Fruit fly (Drosophila melanogaster) whole organism, embryonic: ENCODE measurements around the gene CG9961.

Source experiments
- Adf1 ChIP-seq: fragments of 200-800 bp; sonication (Bioruptor generic); IDR thresholded peaks from 2 replicates; pipeline ENCODE4 v1.3.6; 2022; ENCODE audit warnings: missing biosample characterization, missing genetic modification characterization
- Antp ChIP-seq: fragments of 200-800 bp; sonication (Bioruptor generic); optimal IDR thresholded peaks from 3 replicates; lab custom pipeline; 2016; ENCODE audit warnings: missing biosample characterization, missing genetic modification characterization
- Awh ChIP-seq: fragments of 200-800 bp; sonication (Bioruptor generic); IDR thresholded peaks from 2 replicates; pipeline ENCODE4, ENCODE4 v1.3.6; 2022; ENCODE audit warnings: missing biosample characterization, missing genetic modification characterization
- CG10543 ChIP-seq: fragments of 200-800 bp; sonication (Bioruptor generic); optimal IDR thresholded peaks from 3 replicates; lab custom pipeline; 2017; ENCODE audit warnings: missing biosample characterization, mild to moderate bottlenecking, missing genetic modification characterization, moderate library complexity
- CG11247 ChIP-seq: fragments of 200-800 bp; sonication (Bioruptor generic); IDR thresholded peaks from 2 replicates; pipeline ENCODE4 v1.3.6; 2022; ENCODE audit warnings: missing biosample characterization, missing genetic modification characterization
- CG11504 ChIP-seq: fragments of 200-800 bp; sonication (Bioruptor generic); optimal IDR thresholded peaks from 3 replicates; lab custom pipeline; 2019; ENCODE audit warnings: missing biosample characterization, mild to moderate bottlenecking, missing genetic modification characterization, moderate library complexity
- CG11696 ChIP-seq: fragments of 200-800 bp; sonication (Bioruptor generic); IDR thresholded peaks from 2 replicates; pipeline ENCODE4 v1.3.6; 2022; ENCODE audit warnings: missing biosample characterization, missing genetic modification characterization
- CG12659 ChIP-seq: fragments of 200-800 bp; sonication (Bioruptor generic); optimal IDR thresholded peaks from 3 replicates; lab custom pipeline; 2017; ENCODE audit warnings: mild to moderate bottlenecking, missing biosample characterization, missing genetic modification reagents, missing genetic modification characterization
- CG12769 ChIP-seq: fragments of 200-800 bp; sonication (Bioruptor generic); optimal IDR thresholded peaks from 2 replicates; lab custom pipeline; 2019; ENCODE audit warnings: missing biosample characterization, mild to moderate bottlenecking, missing genetic modification characterization, moderate library complexity
- CG13296 ChIP-seq: fragments of 200-800 bp; sonication (Bioruptor generic); optimal IDR thresholded peaks from 3 replicates; lab custom pipeline; 2018; ENCODE audit warnings: missing biosample characterization, mild to moderate bottlenecking, missing genetic modification characterization
- CG13624 ChIP-seq: fragments of 200-800 bp; sonication (Bioruptor generic); optimal IDR thresholded peaks from 2 replicates; lab custom pipeline; 2016; ENCODE audit warnings: missing biosample characterization, missing genetic modification characterization
- CG14710 ChIP-seq: fragments of 200-800 bp; sonication (Bioruptor generic); optimal IDR thresholded peaks from 3 replicates; lab custom pipeline; 2019; ENCODE audit warnings: missing biosample characterization, mild to moderate bottlenecking, missing genetic modification characterization, moderate library complexity
- CG15073 ChIP-seq: fragments of 200-800 bp; sonication (Bioruptor generic); optimal IDR thresholded peaks from 2 replicates; lab custom pipeline; 2016; ENCODE audit warnings: missing biosample characterization, missing genetic modification characterization
- CG1603 ChIP-seq: fragments of 200-800 bp; sonication (Bioruptor generic); optimal IDR thresholded peaks from 2 replicates; lab custom pipeline; 2019; ENCODE audit warnings: missing biosample characterization, mild to moderate bottlenecking, missing genetic modification characterization, moderate library complexity
- CG17186 ChIP-seq: fragments of 200-800 bp; sonication (Bioruptor generic); optimal IDR thresholded peaks from 3 replicates; lab custom pipeline; 2017; ENCODE audit warnings: missing biosample characterization, missing genetic modification reagents, missing genetic modification characterization
- CG17359 ChIP-seq: fragments of 200-800 bp; sonication (Bioruptor generic); optimal IDR thresholded peaks from 3 replicates; lab custom pipeline; 2018; ENCODE audit warnings: missing biosample characterization, mild to moderate bottlenecking, missing genetic modification characterization, moderate library complexity
- CG18619 ChIP-seq: fragments of 200-800 bp; sonication (Bioruptor generic); optimal IDR thresholded peaks from 3 replicates; lab custom pipeline; 2017; ENCODE audit warnings: missing biosample characterization, mild to moderate bottlenecking, missing genetic modification characterization
- CG2120 ChIP-seq: fragments of 200-800 bp; sonication (Bioruptor generic); optimal IDR thresholded peaks from 3 replicates; lab custom pipeline; 2016; ENCODE audit warnings: missing biosample characterization, missing genetic modification characterization
- CG2202 ChIP-seq: fragments of 200-800 bp; sonication (Bioruptor generic); optimal IDR thresholded peaks from 2 replicates; lab custom pipeline; 2018; ENCODE audit warnings: missing biosample characterization, mild to moderate bottlenecking, missing genetic modification characterization
- CG2712 ChIP-seq: fragments of 200-800 bp; optimal IDR thresholded peaks from 3 replicates; lab custom pipeline; 2019; ENCODE audit warnings: missing biosample characterization, mild to moderate bottlenecking, missing genetic modification characterization, moderate library complexity
- CG33213 ChIP-seq: fragments of 200-800 bp; sonication (Bioruptor generic); optimal IDR thresholded peaks from 3 replicates; lab custom pipeline; 2016; ENCODE audit warnings: missing biosample characterization, missing genetic modification characterization
- CG33557 ChIP-seq: fragments of 200-800 bp; sonication (Bioruptor generic); optimal IDR thresholded peaks from 2 replicates; lab custom pipeline; 2019; ENCODE audit warnings: missing biosample characterization, mild to moderate bottlenecking, missing genetic modification characterization, moderate library complexity
- CG34224 ChIP-seq: fragments of 200-800 bp; sonication (Bioruptor generic); IDR thresholded peaks from 3 replicates; pipeline ENCODE4 v1.3.6; 2022; ENCODE audit warnings: missing biosample characterization, missing genetic modification characterization; ENCODE audit not compliant: partially characterized antibody
- CG3995 ChIP-seq: fragments of 200-800 bp; sonication (Bioruptor generic); optimal IDR thresholded peaks from 3 replicates; lab custom pipeline; 2016; ENCODE audit warnings: missing biosample characterization, missing genetic modification characterization
- CG4854 ChIP-seq: fragments of 200-800 bp; sonication (Bioruptor generic); optimal IDR thresholded peaks from 2 replicates; lab custom pipeline; 2016; ENCODE audit warnings: missing biosample characterization, missing genetic modification characterization, inconsistent platforms
- CG6765 ChIP-seq: fragments of 200-800 bp; sonication (Bioruptor generic); optimal IDR thresholded peaks from 3 replicates; lab custom pipeline; 2017; ENCODE audit warnings: missing biosample characterization, mild to moderate bottlenecking, missing genetic modification characterization
- CG7786 ChIP-seq: fragments of 200-800 bp; sonication (Bioruptor generic); optimal IDR thresholded peaks from 2 replicates; lab custom pipeline; 2016; ENCODE audit warnings: missing biosample characterization, missing genetic modification characterization
- CTCF ChIP-seq: fragments of 200-800 bp; sonication (Bioruptor generic); optimal IDR thresholded peaks from 2 replicates; lab custom pipeline; 2017; ENCODE audit warnings: missing biosample characterization, mild to moderate bottlenecking, missing genetic modification characterization, moderate library complexity
- Chrac-16 ChIP-seq: fragments of 200-800 bp; sonication (Bioruptor generic); optimal IDR thresholded peaks from 3 replicates; lab custom pipeline; 2016; ENCODE audit warnings: missing biosample characterization, missing genetic modification characterization
- Dip2 ChIP-seq: fragments of 200-800 bp; sonication (Bioruptor generic); IDR thresholded peaks from 2 replicates; pipeline ENCODE4 v1.3.6; 2022; ENCODE audit warnings: missing biosample characterization, missing genetic modification characterization
- Drgx ChIP-seq: fragments of 200-800 bp; sonication (Bioruptor generic); IDR thresholded peaks from 2 replicates; pipeline ENCODE4 v1.3.6; 2022; ENCODE audit warnings: missing biosample characterization, missing genetic modification characterization
- Fer3 ChIP-seq: fragments of 200-800 bp; sonication (Bioruptor generic); optimal IDR thresholded peaks from 2 replicates; lab custom pipeline; 2018; ENCODE audit warnings: missing biosample characterization, mild to moderate bottlenecking, missing genetic modification characterization, moderate library complexity
- Gug ChIP-seq: fragments of 200-800 bp; sonication (Bioruptor generic); IDR thresholded peaks from 4 replicates; pipeline ENCODE4 v1.3.6; 2022; ENCODE audit warnings: missing biosample characterization, missing genetic modification characterization
- HLHmδ ChIP-seq: fragments of 200-800 bp; sonication (Bioruptor generic); optimal IDR thresholded peaks from 2 replicates; lab custom pipeline; 2018; ENCODE audit warnings: missing biosample characterization, mild to moderate bottlenecking, missing genetic modification characterization, moderate library complexity
- NFAT ChIP-seq: fragments of 200-800 bp; sonication (Bioruptor generic); IDR thresholded peaks from 2 replicates; pipeline ENCODE4 v1.3.6; 2022; ENCODE audit warnings: missing biosample characterization, missing genetic modification characterization
- Sox102F ChIP-seq: fragments of 200-800 bp; sonication (Bioruptor generic); optimal IDR thresholded peaks from 2 replicates; lab custom pipeline; 2018; ENCODE audit warnings: missing biosample characterization, mild to moderate bottlenecking, missing genetic modification characterization, moderate library complexity
- Sry-δ ChIP-seq: fragments of 200-800 bp; sonication (Bioruptor generic); optimal IDR thresholded peaks from 2 replicates; lab custom pipeline; 2016; ENCODE audit warnings: missing biosample characterization, missing genetic modification characterization
- ato ChIP-seq: fragments of 200-800 bp; sonication (Bioruptor generic); IDR thresholded peaks from 2 replicates; pipeline ENCODE4 v1.3.6; 2022; ENCODE audit warnings: missing biosample characterization, missing genetic modification characterization; ENCODE audit not compliant: partially characterized antibody
- crc ChIP-seq: fragments of 200-800 bp; sonication (Bioruptor generic); optimal IDR thresholded peaks from 2 replicates; lab custom pipeline; 2016; ENCODE audit warnings: missing biosample characterization, missing genetic modification characterization
- insv ChIP-seq, 2 experiments: fragments of 200-800 bp; sonication (Bioruptor generic); optimal IDR thresholded peaks; 3 replicates each; lab custom pipeline; 2016 to 2018; ENCODE audit warnings: missing biosample characterization in 2 of 2, missing genetic modification characterization in 2 of 2
- nom ChIP-seq: fragments of 200-800 bp; sonication (Bioruptor generic); optimal IDR thresholded peaks from 2 replicates; lab custom pipeline; 2017; ENCODE audit warnings: missing biosample characterization, missing genetic modification characterization, mild to moderate bottlenecking, moderate library complexity, missing genetic modification reagents
- onecut ChIP-seq: fragments of 200-800 bp; sonication (Bioruptor generic); IDR thresholded peaks from 2 replicates; pipeline ENCODE4 v1.3.6; 2022; ENCODE audit warnings: missing biosample characterization, missing genetic modification characterization
- org-1 ChIP-seq: fragments of 200-800 bp; sonication (Bioruptor generic); optimal IDR thresholded peaks from 2 replicates; lab custom pipeline; 2017; ENCODE audit warnings: missing biosample characterization, missing genetic modification characterization
- pros ChIP-seq: fragments of 200-800 bp; sonication (Bioruptor generic); optimal IDR thresholded peaks from 3 replicates; lab custom pipeline; 2019; ENCODE audit warnings: missing biosample characterization, mild to moderate bottlenecking, missing genetic modification characterization, moderate library complexity
- psq ChIP-seq: fragments of 200-800 bp; sonication (Bioruptor generic); optimal IDR thresholded peaks from 2 replicates; lab custom pipeline; 2017; ENCODE audit warnings: missing biosample characterization, missing genetic modification characterization
- run ChIP-seq: fragments of 200-800 bp; sonication (Bioruptor generic); optimal IDR thresholded peaks from 3 replicates; lab custom pipeline; 2018; ENCODE audit warnings: missing biosample characterization, mild to moderate bottlenecking, missing genetic modification characterization
- seq ChIP-seq: fragments of 200-800 bp; sonication (Bioruptor generic); IDR thresholded peaks from 2 replicates; pipeline ENCODE4 v1.3.6; 2022; ENCODE audit warnings: missing biosample characterization, missing genetic modification characterization
- slou ChIP-seq: fragments of 200-800 bp; sonication (Bioruptor generic); optimal IDR thresholded peaks from 3 replicates; lab custom pipeline; 2016; ENCODE audit warnings: missing biosample characterization, missing genetic modification characterization
- sr ChIP-seq: fragments of 200-800 bp; sonication (Bioruptor generic); IDR thresholded peaks from 3 replicates; pipeline ENCODE4 v1.3.6; 2022; ENCODE audit warnings: missing biosample characterization, missing genetic modification characterization
- tgo ChIP-seq: fragments of 200-800 bp; sonication (Bioruptor generic); IDR thresholded peaks from 3 replicates; pipeline ENCODE4 v1.3.6; 2022; ENCODE audit warnings: missing biosample characterization, missing genetic modification characterization
- vvl ChIP-seq: fragments of 200-800 bp; sonication (Bioruptor generic); IDR thresholded peaks from 2 replicates; pipeline ENCODE4 v1.3.6; 2022; ENCODE audit warnings: missing biosample characterization, missing genetic modification characterization
- zfh1 ChIP-seq: fragments of 200-800 bp; sonication (Bioruptor generic); IDR thresholded peaks from 3 replicates; pipeline ENCODE4 v1.3.6; 2022; ENCODE audit warnings: missing biosample characterization, missing genetic modification characterization
- zfh2 ChIP-seq: fragments of 200-800 bp; sonication (Bioruptor generic); optimal IDR thresholded peaks from 2 replicates; lab custom pipeline; 2016; ENCODE audit warnings: missing biosample characterization, missing genetic modification characterization

CG9961 gene

DNA sequence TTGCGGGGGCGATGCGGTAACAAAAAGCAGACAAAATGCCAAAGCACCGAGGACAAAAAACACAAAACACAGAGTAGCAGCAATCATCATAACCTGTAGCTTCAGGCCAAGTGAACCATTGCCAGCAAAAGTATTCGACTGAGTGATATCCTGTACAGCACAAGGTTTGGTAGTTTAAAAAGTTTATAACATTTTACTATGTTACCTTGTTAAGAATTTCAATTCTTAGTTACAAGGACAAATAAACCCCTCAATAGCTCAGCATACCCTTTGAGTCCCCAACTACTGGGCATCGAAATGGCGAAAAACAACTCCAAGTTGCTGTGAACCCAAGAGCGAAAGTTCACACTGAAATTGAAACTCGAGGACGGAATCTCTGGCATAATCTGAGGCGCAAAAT lies 21.6 kb downstream of the CG9961 start (continued):
- TF ChIP-seq sr (GFP tag; lab: Robert Waterston, UW) (no peak), zfh2 (no peak), crc (GFP tag; lab: Kevin White, UChicago) (no peak), psq (GFP tag; lab: Kevin White, UChicago) (no peak), Drgx (GFP tag; lab: Robert Waterston, UW) (no peak), CG11247 (GFP tag; lab: Robert Waterston, UW) (no peak), CG13296 (GFP tag; lab: Kevin White, UChicago) (no peak), Adf1 (GFP tag; lab: Robert Waterston, UW) (no peak), Awh (no peak), pros (GFP tag; lab: Kevin White, UChicago) (no peak), CG34224 (GFP tag; lab: Robert Waterston, UW) (no peak), CG17186 (no peak), CG12659 (GFP tag; lab: Kevin White, UChicago) (peak; percentile 14), CG17359 (tag; lab: Kevin White, UChicago) (peak; percentile 30), CG18619 (GFP tag; lab: Kevin White, UChicago) (no peak), CG14710 (no peak), CG11696 (GFP tag; lab: Robert Waterston, UW) (no peak), HLHmδ (GFP tag; lab: Kevin White, UChicago) (no peak), CTCF (GFP tag; lab: Kevin White, UChicago) (no peak), Antp (GFP tag; lab: Kevin White, UChicago) (peak; percentile 6), CG33213 (GFP tag; lab: Kevin White, UChicago) (no peak), insv (GFP tag; optimal IDR thresholded peaks at IDR 0.05; lab: Kevin White, UChicago) (no peak), vvl (GFP tag; lab: Robert Waterston, UW) (peak; percentile 53; the same call in 1 of the 2 replicates), seq (GFP tag; lab: Robert Waterston, UW) (no peak), CG6765 (GFP tag; lab: Kevin White, UChicago) (no peak), CG3995 (GFP tag; lab: Kevin White, UChicago) (no peak), slou (GFP tag; lab: Kevin White, UChicago) (no peak), CG2120 (GFP tag; lab: Kevin White, UChicago) (peak; percentile 71), Dip2 (GFP tag; lab: Robert Waterston, UW) (no peak), Gug (GFP tag; lab: Robert Waterston, UW) (0 out of 4 replicates have a peak, but pooled peaks have one; percentile 7), Chrac-16 (GFP tag; lab: Kevin White, UChicago) (no peak), CG13624 (GFP tag; lab: Kevin White, UChicago) (peak; percentile 5), CG11504 (tag; lab: Kevin White, UChicago) (peak; percentile 48), CG33557 (GFP tag; lab: Kevin White, UChicago) (no peak), Sry-δ (GFP tag; lab: Kevin White, UChicago) (no peak), CG15073 (GFP tag; lab: Kevin White, UChicago) (no peak), NFAT (no peak), CG1603 (peak; percentile 31), Fer3 (peak; percentile 36), org-1 (GFP tag; lab: Kevin White, UChicago) (no peak), CG12769 (tag; lab: Kevin White, UChicago) (peak; percentile 64), CG7786 (no peak), tgo (peak; percentile 36; the same call in 1 of the 3 replicates), Sox102F (GFP tag; lab: Kevin White, UChicago) (peak; percentile 19), CG2712 (tag; lab: Kevin White, UChicago) (no peak), CG2202 (tag; lab: Kevin White, UChicago) (no peak), ato (GFP tag; lab: Robert Waterston, UW) (no peak), CG4854 (GFP tag; lab: Kevin White, UChicago) (no peak), run (tag; lab: Kevin White, UChicago) (no peak), onecut (GFP tag; lab: Robert Waterston, UW) (no peak), nom (GFP tag; lab: Kevin White, UChicago) (no peak), CG10543 (GFP tag; lab: Kevin White, UChicago) (no peak), zfh1 (GFP tag; lab: Robert Waterston, UW) (no peak)
